In genomic region chrII:11629957-11630356, ce11 we compare ENCODE assay signal across 7 worm cellular contexts.
TF ChIP-seq lines count a peak whose summit lies in the region.

No protein-coding gene starts in this region.

TF ChIP-seq in whole organism, L1 larva, 84 proteins besides CTCF, POLR2A, EP300 and RAD21:
- TF ChIP-seq mdl-1 (tag; optimal IDR thresholded peaks at IDR 0.05; lab: Kevin White, UChicago) (no peak), mab-9 (GFP tag; IDR thresholded peaks at IDR 0.05; lab: Robert Waterston, UW) (no peak), efl-1 (optimal IDR thresholded peaks at IDR 0.05; lab: Kevin White, UChicago) (no peak), efl-1 (GFP tag; optimal IDR thresholded peaks at IDR 0.05 in 1 of 2; lab: Kevin White, UChicago) (peak in 1 of 2 experiments; percentile 80), fkh-8 (tag; optimal IDR thresholded peaks at IDR 0.05; lab: Kevin White, UChicago) (no peak), lin-14 (GFP tag; optimal IDR thresholded peaks at IDR 0.05; lab: Kevin White, UChicago) (peak; percentile 14), nhr-85 (tag; lab: Kevin White, UChicago) (no peak)
TF ChIP-seq in whole organism, L1 larva: peak in this region for 2.

TF ChIP-seq in whole organism, L2 larva, 48 proteins besides CTCF, POLR2A, EP300 and RAD21:
- no peak for TF ChIP-seq lin-13 (GFP tag; optimal IDR thresholded peaks at IDR 0.05; lab: Kevin White, UChicago)
- no peak for TF ChIP-seq ama-1 (optimal IDR thresholded peaks at IDR 0.05; lab: Kevin White, UChicago)
- TF ChIP-seq nhr-6 (tag; optimal IDR thresholded peaks at IDR 0.05; lab: Kevin White, UChicago) = no peak
- TF ChIP-seq skn-1 (tag; optimal IDR thresholded peaks at IDR 0.05; lab: Kevin White, UChicago) = no peak
- TF ChIP-seq sem-4 (tag; optimal IDR thresholded peaks at IDR 0.05; lab: Kevin White, UChicago) = no peak
- no peak for TF ChIP-seq sma-3 (GFP tag; optimal IDR thresholded peaks at IDR 0.05; lab: Kevin White, UChicago)
- TF ChIP-seq unc-55 (GFP tag; optimal IDR thresholded peaks at IDR 0.05; lab: Kevin White, UChicago) = peak; percentile 21
- TF ChIP-seq C34F6.9 (tag; optimal IDR thresholded peaks at IDR 0.05; lab: Kevin White, UChicago) = peak; percentile 11
- no peak for TF ChIP-seq fos-1 (tag; optimal IDR thresholded peaks at IDR 0.05; lab: Kevin White, UChicago)
- TF ChIP-seq lin-11 (tag; optimal IDR thresholded peaks at IDR 0.05; lab: Kevin White, UChicago) = no peak
- no peak for TF ChIP-seq ZK546.5 (tag; optimal IDR thresholded peaks at IDR 0.05; lab: Kevin White, UChicago)
- TF ChIP-seq dmd-4 (tag; optimal IDR thresholded peaks at IDR 0.05; lab: Kevin White, UChicago) = no peak
- peak; percentile 35 for TF ChIP-seq F13H6.1 (tag; optimal IDR thresholded peaks at IDR 0.05; lab: Kevin White, UChicago)

TF ChIP-seq in whole organism, L3 larva, 47 proteins besides CTCF, POLR2A, EP300 and RAD21:
- peak; percentile 11 for TF ChIP-seq ama-1 (optimal IDR thresholded peaks at IDR 0.05; lab: Kevin White, UChicago)
- TF ChIP-seq egl-5 (tag; optimal IDR thresholded peaks at IDR 0.05; lab: Kevin White, UChicago) = peak; percentile 15
- no peak for TF ChIP-seq nhr-237 (tag; optimal IDR thresholded peaks at IDR 0.05; lab: Kevin White, UChicago)
- no peak for TF ChIP-seq nhr-67 (tag; optimal IDR thresholded peaks at IDR 0.05; lab: Kevin White, UChicago)
- TF ChIP-seq nhr-25 (tag; optimal IDR thresholded peaks at IDR 0.05; lab: Kevin White, UChicago) = no peak

TF ChIP-seq in whole organism, L4 larva, 104 proteins besides CTCF, POLR2A, EP300 and RAD21 (continues in another document):
- TF ChIP-seq hlh-11 (tag; optimal IDR thresholded peaks at IDR 0.05; lab: Kevin White, UChicago) = peak; percentile 1
- TF ChIP-seq F49E8.2 (tag; optimal IDR thresholded peaks at IDR 0.05; lab: Kevin White, UChicago; ENCODE audit: borderline replicate concordance) = no peak
- no peak for TF ChIP-seq vab-7 (GFP tag; IDR thresholded peaks at IDR 0.05; lab: Robert Waterston, UW)
- no peak for TF ChIP-seq daf-19 (GFP tag; conservative IDR thresholded peaks at IDR 0.05; lab: Robert Waterston, UW)
- no peak for TF ChIP-seq lir-3 (tag; optimal IDR thresholded peaks at IDR 0.05; lab: Kevin White, UChicago)
- peak; percentile 21 for TF ChIP-seq mes-2 (tag; optimal IDR thresholded peaks at IDR 0.05; lab: Kevin White, UChicago; ENCODE audit: poor library complexity, severe bottlenecking)
- no peak for TF ChIP-seq ces-1 (GFP tag; optimal IDR thresholded peaks at IDR 0.05; lab: Kevin White, UChicago)
- TF ChIP-seq mep-1 (tag; optimal IDR thresholded peaks at IDR 0.05; lab: Kevin White, UChicago) = peak; percentile 41
- TF ChIP-seq mdt-29 (GFP tag; IDR thresholded peaks at IDR 0.05; lab: Robert Waterston, UW) = no peak
- no peak for TF ChIP-seq duxl-1 (tag; optimal IDR thresholded peaks at IDR 0.05; lab: Kevin White, UChicago; ENCODE audit: poor library complexity)
- TF ChIP-seq F26F4.8 (GFP tag; conservative IDR thresholded peaks at IDR 0.05; lab: Robert Waterston, UW) = no peak
- TF ChIP-seq nhr-28 (tag; optimal IDR thresholded peaks at IDR 0.05; lab: Kevin White, UChicago) = no peak
- no peak for TF ChIP-seq hif-1 (tag; optimal IDR thresholded peaks at IDR 0.05; lab: Kevin White, UChicago)
- TF ChIP-seq hmg-1.1 (GFP tag; IDR thresholded peaks at IDR 0.05; lab: Robert Waterston, UW) = peak; percentile 60
- no peak for TF ChIP-seq jun-1 (tag; optimal IDR thresholded peaks at IDR 0.05; lab: Kevin White, UChicago)
- no peak for TF ChIP-seq lin-38 (GFP tag; IDR thresholded peaks at IDR 0.05; lab: Robert Waterston, UW)
- no peak for TF ChIP-seq arid-1 (GFP tag; conservative IDR thresholded peaks at IDR 0.05; lab: Robert Waterston, UW)

TF ChIP-seq in whole organism, early embryonic, 17 proteins besides CTCF, POLR2A, EP300 and RAD21:
- TF ChIP-seq hmg-4 (GFP tag; optimal IDR thresholded peaks at IDR 0.05; lab: Kevin White, UChicago) = peak; percentile 3
- TF ChIP-seq sea-1 (GFP tag; conservative IDR thresholded peaks at IDR 0.05; lab: Robert Waterston, UW) = 0 out of 2 replicates have a peak, but pooled peaks have one; percentile 9
- no peak for TF ChIP-seq pes-1 (GFP tag; IDR thresholded peaks at IDR 0.05; lab: Robert Waterston, UW)
- TF ChIP-seq B0310.2 (tag; optimal IDR thresholded peaks at IDR 0.05; lab: Kevin White, UChicago) = peak; percentile 8
- TF ChIP-seq scrt-1 (GFP tag; IDR thresholded peaks at IDR 0.05; lab: Robert Waterston, UW) = no peak

TF ChIP-seq in whole organism, mixed stage, embryonic, 35 proteins besides CTCF, POLR2A, EP300 and RAD21:
- TF ChIP-seq sptf-1 (tag; optimal IDR thresholded peaks at IDR 0.05; lab: Kevin White, UChicago) (peak; percentile 19), mab-5 (tag; optimal IDR thresholded peaks at IDR 0.05; lab: Kevin White, UChicago) (no peak), tbx-8 (GFP tag; optimal IDR thresholded peaks at IDR 0.05; lab: Kevin White, UChicago) (no peak), cnd-1 (tag; optimal IDR thresholded peaks at IDR 0.05; lab: Kevin White, UChicago) (peak; percentile 4), sem-2 (GFP tag; optimal IDR thresholded peaks at IDR 0.05; lab: Kevin White, UChicago) (no peak), ztf-11 (tag; optimal IDR thresholded peaks at IDR 0.05; lab: Kevin White, UChicago) (peak; percentile 21)
TF ChIP-seq in whole organism, mixed stage, embryonic: peak in this region for 3.

TF ChIP-seq in whole organism, young adult, 124 proteins besides CTCF, POLR2A, EP300 and RAD21:
- TF ChIP-seq hmg-1.2 (GFP tag; IDR thresholded peaks at IDR 0.05; lab: Robert Waterston, UW) (peak; percentile 44; the same call in 1 of the 2 replicates), aptf-3 (GFP tag; IDR thresholded peaks at IDR 0.05; lab: Robert Waterston, UW) (no peak), hmg-20 (GFP tag; IDR thresholded peaks at IDR 0.05; lab: Robert Waterston, UW) (no peak), F10E7.11 (tag; optimal IDR thresholded peaks at IDR 0.05; lab: Kevin White, UChicago) (no peak), B0336.3 (GFP tag; IDR thresholded peaks at IDR 0.05; lab: Robert Waterston, UW) (no peak), Y53F4B.3 (GFP tag; IDR thresholded peaks at IDR 0.05; lab: Robert Waterston, UW) (no peak), nfyb-1 (GFP tag; IDR thresholded peaks at IDR 0.05; lab: Robert Waterston, UW) (0 out of 2 replicates have a peak, but pooled peaks have one; percentile 19), sdz-38 (tag; optimal IDR thresholded peaks at IDR 0.05; lab: Kevin White, UChicago) (no peak), F37B4.10 (GFP tag; IDR thresholded peaks at IDR 0.05; lab: Robert Waterston, UW) (no peak), rec-8 (tag; optimal IDR thresholded peaks at IDR 0.05; lab: Kevin White, UChicago) (no peak), ztf-25 (GFP tag; IDR thresholded peaks at IDR 0.05; lab: Robert Waterston, UW) (no peak), ztf-3 (GFP tag; optimal IDR thresholded peaks at IDR 0.05; lab: Kevin White, UChicago) (no peak)
